ENCODE assay signal across 1 fruit fly cellular context in the genomic region with DNA sequence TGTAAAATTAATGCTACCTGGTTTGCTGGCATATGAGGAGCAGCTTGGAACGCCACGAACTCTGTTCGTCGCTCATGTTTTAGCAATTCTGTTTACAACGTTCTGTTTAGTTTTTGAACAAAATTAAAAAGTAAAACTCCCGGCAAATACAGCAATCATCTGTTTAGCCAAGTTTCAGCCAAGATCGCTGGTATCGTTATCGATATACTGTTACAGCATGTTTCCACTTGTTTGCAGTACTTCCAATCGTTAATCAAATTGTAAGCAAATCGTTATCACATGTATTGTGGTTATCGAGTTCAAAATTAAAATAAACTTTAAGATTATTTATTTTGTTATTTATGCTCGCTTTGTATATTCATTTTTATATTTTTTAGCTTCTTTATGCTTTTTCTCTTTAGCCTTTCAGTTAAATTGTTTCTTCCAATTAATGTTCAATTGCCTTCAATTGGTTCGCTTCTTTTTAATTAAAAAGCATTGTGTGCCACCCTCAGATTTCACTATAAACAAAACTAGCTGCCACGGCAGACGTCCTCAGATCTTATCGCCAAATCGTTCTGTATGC.
TF ChIP-seq lines count a peak whose summit lies in the region.

A gene (minus strand): TSS at position 142 of the 565 bp plus-strand sequence.
A gene (plus strand): TSS at position 515 of the 565 bp plus-strand sequence.

TF ChIP-seq in whole organism, embryonic, 481 proteins besides CTCF, POLR2A, EP300 and RAD21 (continued from another document and continues in another):
- TF ChIP-seq repo (GFP tag; optimal IDR thresholded peaks at IDR 0.05; lab: Kevin White, UChicago) (no peak), Chrac-16 (GFP tag; optimal IDR thresholded peaks at IDR 0.05; lab: Kevin White, UChicago) (no peak), tna (GFP tag; IDR thresholded peaks at IDR 0.05; lab: Robert Waterston, UW; ENCODE audit: partially characterized antibody) (peak; percentile 94), CG1603 (tag; optimal IDR thresholded peaks at IDR 0.05; lab: Kevin White, UChicago) (peak; percentile 71), gsb-n (tag; optimal IDR thresholded peaks at IDR 0.05; lab: Kevin White, UChicago) (no peak), Scr (GFP tag; IDR thresholded peaks at IDR 0.05; lab: Robert Waterston, UW; ENCODE audit: partially characterized antibody) (peak; percentile 74), Aef1 (GFP tag; IDR thresholded peaks at IDR 0.05; lab: Robert Waterston, UW) (no peak), CG6254 (GFP tag; optimal IDR thresholded peaks at IDR 0.05; lab: Kevin White, UChicago) (no peak), zfh2 (GFP tag; optimal IDR thresholded peaks at IDR 0.05; lab: Kevin White, UChicago) (no peak), sisA (GFP tag; IDR thresholded peaks at IDR 0.05; lab: Robert Waterston, UW) (no peak), Oli (tag; optimal IDR thresholded peaks at IDR 0.05; lab: Kevin White, UChicago) (no peak), CG10462 (GFP tag; optimal IDR thresholded peaks at IDR 0.05; lab: Kevin White, UChicago) (no peak), emc (GFP tag; optimal IDR thresholded peaks at IDR 0.05; lab: Kevin White, UChicago) (no peak), CG34422 (GFP tag; IDR thresholded peaks at IDR 0.05; lab: Robert Waterston, UW) (no peak), MBD-R2 (GFP tag; IDR thresholded peaks at IDR 0.05; lab: Robert Waterston, UW) (peak; percentile 60), pum (GFP tag; optimal IDR thresholded peaks at IDR 0.05; lab: Kevin White, UChicago) (no peak), eve (GFP tag; optimal IDR thresholded peaks at IDR 0.05; lab: Kevin White, UChicago) (no peak), CG6854 (GFP tag; optimal IDR thresholded peaks at IDR 0.05; lab: Kevin White, UChicago) (no peak), CG32767 (GFP tag; IDR thresholded peaks at IDR 0.05; lab: Robert Waterston, UW) (no peak), fd102C (GFP tag; optimal IDR thresholded peaks at IDR 0.05; lab: Kevin White, UChicago) (no peak), gfzf (GFP tag; optimal IDR thresholded peaks at IDR 0.05; lab: Kevin White, UChicago) (peak; percentile 40), CG4617 (GFP tag; optimal IDR thresholded peaks at IDR 0.05; lab: Kevin White, UChicago; ENCODE audit: borderline replicate concordance) (no peak), Vsx1 (GFP tag; optimal IDR thresholded peaks at IDR 0.05; lab: Kevin White, UChicago) (no peak), CG7839 (tag; optimal IDR thresholded peaks at IDR 0.05; lab: Kevin White, UChicago) (no peak), CG7357 (GFP tag; IDR thresholded peaks at IDR 0.05; lab: Robert Waterston, UW) (peak; percentile 95), Atf6 (GFP tag; IDR thresholded peaks at IDR 0.05; lab: Robert Waterston, UW) (no peak), CG34224 (GFP tag; IDR thresholded peaks at IDR 0.05; lab: Robert Waterston, UW; ENCODE audit: partially characterized antibody) (peak; percentile 86), CG7963 (GFP tag; IDR thresholded peaks at IDR 0.05; lab: Robert Waterston, UW; ENCODE audit: partially characterized antibody) (peak; percentile 96), Dfd (GFP tag; optimal IDR thresholded peaks at IDR 0.05; lab: Kevin White, UChicago) (peak in 1 of 2 experiments; percentile 41), CG7928 (GFP tag; optimal IDR thresholded peaks at IDR 0.05; lab: Kevin White, UChicago) (no peak), klu (GFP tag; IDR thresholded peaks at IDR 0.05; lab: Robert Waterston, UW) (no peak), CG4854 (GFP tag; optimal IDR thresholded peaks at IDR 0.05; lab: Kevin White, UChicago) (no peak), Bgb (GFP tag; IDR thresholded peaks at IDR 0.05; lab: Robert Waterston, UW; ENCODE audit: partially characterized antibody) (peak; percentile 94), CG3847 (GFP tag; IDR thresholded peaks at IDR 0.05; lab: Robert Waterston, UW) (no peak), btn (GFP tag; optimal IDR thresholded peaks at IDR 0.05; lab: Kevin White, UChicago) (no peak), chinmo (GFP tag; IDR thresholded peaks at IDR 0.05; lab: Robert Waterston, UW; ENCODE audit: partially characterized antibody) (peak; percentile 68; the same call in 1 of the 4 replicates), her (GFP tag; optimal IDR thresholded peaks at IDR 0.05; lab: Kevin White, UChicago) (no peak), Hr51 (GFP tag; optimal IDR thresholded peaks at IDR 0.05; lab: Kevin White, UChicago) (no peak), az2 (GFP tag; optimal IDR thresholded peaks at IDR 0.05; lab: Kevin White, UChicago) (no peak), z (GFP tag; IDR thresholded peaks at IDR 0.05; lab: Robert Waterston, UW) (no peak), CG4282 (GFP tag; optimal IDR thresholded peaks at IDR 0.05; lab: Kevin White, UChicago) (no peak), Hr3 (GFP tag; optimal IDR thresholded peaks at IDR 0.05; lab: Kevin White, UChicago) (no peak), lola (GFP tag; optimal IDR thresholded peaks at IDR 0.05; lab: Kevin White, UChicago) (peak in 1 of 3 experiments; percentile 76), lmd (GFP tag; IDR thresholded peaks at IDR 0.05; lab: Robert Waterston, UW) (no peak), D19B (GFP tag; optimal IDR thresholded peaks at IDR 0.05; lab: Kevin White, UChicago) (no peak), CG15073 (GFP tag; optimal IDR thresholded peaks at IDR 0.05; lab: Kevin White, UChicago) (no peak), mld (GFP tag; IDR thresholded peaks at IDR 0.05; lab: Robert Waterston, UW; ENCODE audit: partially characterized antibody) (peak; percentile 92), Fer2 (tag; optimal IDR thresholded peaks at IDR 0.05; lab: Kevin White, UChicago) (no peak), odd (GFP tag; optimal IDR thresholded peaks at IDR 0.05; lab: Kevin White, UChicago) (no peak), CG6791 (GFP tag; IDR thresholded peaks at IDR 0.05; lab: Robert Waterston, UW; ENCODE audit: partially characterized antibody) (peak; percentile 94), CG4404 (GFP tag; IDR thresholded peaks at IDR 0.05; lab: Robert Waterston, UW) (no peak), crp (GFP tag; optimal IDR thresholded peaks at IDR 0.05; lab: Kevin White, UChicago) (peak; percentile 63 to 93), CG10274 (GFP tag; optimal IDR thresholded peaks at IDR 0.05; lab: Kevin White, UChicago) (no peak), bigmax (GFP tag; optimal IDR thresholded peaks at IDR 0.05; lab: Kevin White, UChicago) (no peak), H2.0 (GFP tag; IDR thresholded peaks at IDR 0.05; lab: Robert Waterston, UW) (no peak), phol (tag; optimal IDR thresholded peaks at IDR 0.05; lab: Kevin White, UChicago) (no peak), CG11696 (GFP tag; IDR thresholded peaks at IDR 0.05; lab: Robert Waterston, UW) (no peak), dati (GFP tag; IDR thresholded peaks at IDR 0.05; lab: Robert Waterston, UW) (no peak), CoRest (tag; optimal IDR thresholded peaks at IDR 0.05; lab: Kevin White, UChicago) (peak; percentile 51), ranshi (GFP tag; IDR thresholded peaks at IDR 0.05; lab: Robert Waterston, UW) (no peak), Drgx (GFP tag; IDR thresholded peaks at IDR 0.05; lab: Robert Waterston, UW) (no peak), pan (optimal IDR thresholded peaks at IDR 0.05; lab: Kevin White, UChicago) (no peak), pan (GFP tag; optimal IDR thresholded peaks at IDR 0.05 in 1 of 2, IDR thresholded peaks at IDR 0.05 in 1 of 2) (no peak), CG13624 (GFP tag; optimal IDR thresholded peaks at IDR 0.05; lab: Kevin White, UChicago) (no peak), CG12769 (tag; optimal IDR thresholded peaks at IDR 0.05; lab: Kevin White, UChicago) (no peak), dan (GFP tag; IDR thresholded peaks at IDR 0.05; lab: Robert Waterston, UW) (no peak), Awh (GFP tag; IDR thresholded peaks at IDR 0.05; lab: Robert Waterston, UW) (no peak), tap (tag; optimal IDR thresholded peaks at IDR 0.05; lab: Kevin White, UChicago) (no peak), CG15479 (GFP tag; optimal IDR thresholded peaks at IDR 0.05; lab: Kevin White, UChicago) (no peak), CG15696 (tag; optimal IDR thresholded peaks at IDR 0.05; lab: Kevin White, UChicago) (no peak), bbx (GFP tag; IDR thresholded peaks at IDR 0.05; lab: Robert Waterston, UW; ENCODE audit: partially characterized antibody) (peak; percentile 87), ken (GFP tag; IDR thresholded peaks at IDR 0.05; lab: Robert Waterston, UW) (no peak), Dp (GFP tag; optimal IDR thresholded peaks at IDR 0.05; lab: Kevin White, UChicago) (peak; percentile 94), CG17361 (GFP tag; IDR thresholded peaks at IDR 0.05; lab: Robert Waterston, UW) (no peak), aop (GFP tag; IDR thresholded peaks at IDR 0.05; lab: Robert Waterston, UW) (no peak), eyg (GFP tag; optimal IDR thresholded peaks at IDR 0.05; lab: Kevin White, UChicago) (no peak), D (optimal IDR thresholded peaks at IDR 0.05; lab: Kevin White, UChicago) (no peak), D (GFP tag; optimal IDR thresholded peaks at IDR 0.05; lab: Kevin White, UChicago) (no peak), hb (GFP tag; IDR thresholded peaks at IDR 0.05; lab: Robert Waterston, UW; ENCODE audit: partially characterized antibody) (peak; percentile 95), CG12942 (GFP tag; optimal IDR thresholded peaks at IDR 0.05; lab: Kevin White, UChicago) (no peak), Mes4 (GFP tag; optimal IDR thresholded peaks at IDR 0.05; lab: Kevin White, UChicago) (no peak), CG30403 (GFP tag; optimal IDR thresholded peaks at IDR 0.05; lab: Kevin White, UChicago) (no peak), CG33557 (GFP tag; optimal IDR thresholded peaks at IDR 0.05; lab: Kevin White, UChicago) (no peak), chif (GFP tag; optimal IDR thresholded peaks at IDR 0.05; lab: Kevin White, UChicago) (no peak), jigr1 (GFP tag; IDR thresholded peaks at IDR 0.05; lab: Robert Waterston, UW) (no peak), CG3163 (GFP tag; optimal IDR thresholded peaks at IDR 0.05; lab: Kevin White, UChicago) (no peak), CG3065 (GFP tag; optimal IDR thresholded peaks at IDR 0.05; lab: Kevin White, UChicago) (no peak), CG2889 (GFP tag; IDR thresholded peaks at IDR 0.05; lab: Robert Waterston, UW) (no peak), lov (optimal IDR thresholded peaks at IDR 0.05; lab: Kevin White, UChicago) (no peak), lov (GFP tag; IDR thresholded peaks at IDR 0.05; lab: Robert Waterston, UW) (no peak), tup (GFP tag; optimal IDR thresholded peaks at IDR 0.05; lab: Kevin White, UChicago) (no peak), CG8388 (GFP tag; optimal IDR thresholded peaks at IDR 0.05; lab: Kevin White, UChicago) (no peak), cas (GFP tag; IDR thresholded peaks at IDR 0.05; lab: Robert Waterston, UW) (no peak), CG11085 (GFP tag; IDR thresholded peaks at IDR 0.05; lab: Robert Waterston, UW) (no peak), CG4707 (GFP tag; optimal IDR thresholded peaks at IDR 0.05; lab: Kevin White, UChicago) (no peak), lab (GFP tag; optimal IDR thresholded peaks at IDR 0.05; lab: Kevin White, UChicago) (no peak), cato (GFP tag; optimal IDR thresholded peaks at IDR 0.05; lab: Kevin White, UChicago; ENCODE audit: borderline replicate concordance) (no peak), CG18599 (GFP tag; optimal IDR thresholded peaks at IDR 0.05; lab: Kevin White, UChicago) (no peak), gsb (GFP tag; IDR thresholded peaks at IDR 0.05; lab: Robert Waterston, UW) (no peak), wor (GFP tag; IDR thresholded peaks at IDR 0.05; lab: Robert Waterston, UW) (no peak), sob (GFP tag; IDR thresholded peaks at IDR 0.05; lab: Robert Waterston, UW) (no peak), fd64A (GFP tag; optimal IDR thresholded peaks at IDR 0.05; lab: Kevin White, UChicago) (no peak), Pdp1 (GFP tag; optimal IDR thresholded peaks at IDR 0.05; lab: Kevin White, UChicago) (no peak), CG3995 (GFP tag; optimal IDR thresholded peaks at IDR 0.05; lab: Kevin White, UChicago) (peak; percentile 67), CG9797 (GFP tag; optimal IDR thresholded peaks at IDR 0.05; lab: Kevin White, UChicago) (no peak), gt (GFP tag; IDR thresholded peaks at IDR 0.05; lab: Robert Waterston, UW) (no peak), Hsf (GFP tag; optimal IDR thresholded peaks at IDR 0.05; lab: Kevin White, UChicago) (no peak), CG2116 (GFP tag; optimal IDR thresholded peaks at IDR 0.05; lab: Kevin White, UChicago) (peak; percentile 73), Nf-YB (GFP tag; optimal IDR thresholded peaks at IDR 0.05; lab: Kevin White, UChicago) (no peak), Six4 (GFP tag; optimal IDR thresholded peaks at IDR 0.05; lab: Kevin White, UChicago) (no peak), CG31441 (GFP tag; IDR thresholded peaks at IDR 0.05; lab: Robert Waterston, UW) (no peak), CG18619 (GFP tag; optimal IDR thresholded peaks at IDR 0.05; lab: Kevin White, UChicago) (no peak), CG2202 (tag; optimal IDR thresholded peaks at IDR 0.05; lab: Kevin White, UChicago) (no peak), dmrt99B (tag; optimal IDR thresholded peaks at IDR 0.05; lab: Kevin White, UChicago) (no peak), otp (GFP tag; IDR thresholded peaks at IDR 0.05; lab: Robert Waterston, UW) (no peak), nau (GFP tag; optimal IDR thresholded peaks at IDR 0.05; lab: Kevin White, UChicago) (no peak), chm (GFP tag; IDR thresholded peaks at IDR 0.05; lab: Robert Waterston, UW) (no peak), Dip2 (GFP tag; IDR thresholded peaks at IDR 0.05; lab: Robert Waterston, UW) (no peak), peb (GFP tag; IDR thresholded peaks at IDR 0.05; lab: Robert Waterston, UW) (no peak), br (optimal IDR thresholded peaks at IDR 0.05; lab: Kevin White, UChicago) (no peak), CG8089 (GFP tag; optimal IDR thresholded peaks at IDR 0.05; lab: Kevin White, UChicago) (no peak), CG12744 (GFP tag; optimal IDR thresholded peaks at IDR 0.05; lab: Kevin White, UChicago) (no peak), Ets97D (GFP tag; optimal IDR thresholded peaks at IDR 0.05; lab: Kevin White, UChicago) (peak; percentile 43), Mad (GFP tag; optimal IDR thresholded peaks at IDR 0.05; lab: Kevin White, UChicago) (no peak), danr (GFP tag; IDR thresholded peaks at IDR 0.05; lab: Robert Waterston, UW) (no peak), NFAT (GFP tag; IDR thresholded peaks at IDR 0.05; lab: Robert Waterston, UW) (no peak), en (GFP tag; optimal IDR thresholded peaks at IDR 0.05; lab: Kevin White, UChicago) (no peak), NK7.1 (GFP tag; optimal IDR thresholded peaks at IDR 0.05; lab: Kevin White, UChicago) (no peak), Camta (GFP tag; optimal IDR thresholded peaks at IDR 0.05; lab: Kevin White, UChicago) (no peak), CG1529 (GFP tag; optimal IDR thresholded peaks at IDR 0.05; lab: Kevin White, UChicago) (no peak), CG7556 (GFP tag; optimal IDR thresholded peaks at IDR 0.05; lab: Kevin White, UChicago) (no peak)
